Worm (Caenorhabditis elegans) whole organism, late embryonic: ENCODE results near the gene Y38H8A.4.

Source experiments
- C08G9.2 ChIP-seq: sonication (generic microtip); optimal IDR thresholded peaks from 2 replicates; lab custom pipeline; 2016; ENCODE audit warnings: mild to moderate bottlenecking, missing genetic modification characterization, moderate library complexity, missing compliant biosample characterization
- F13H6.1 ChIP-seq: sonication (generic microtip); optimal IDR thresholded peaks from 2 replicates; lab custom pipeline; 2016; ENCODE audit warnings: missing genetic modification characterization, missing compliant biosample characterization
- K09A11.1 ChIP-seq: sonication (generic microtip); optimal IDR thresholded peaks from 2 replicates; lab custom pipeline; 2017; ENCODE audit warnings: antibody characterized with exemption, mild to moderate bottlenecking, missing genetic modification characterization, missing compliant biosample characterization; ENCODE audit not compliant: insufficient read depth
- Y22D7AL.16 ChIP-seq: sonication (generic microtip); optimal IDR thresholded peaks from 2 replicates; lab custom pipeline; 2016; ENCODE audit warnings: missing genetic modification characterization, missing compliant biosample characterization
- ama-1 ChIP-seq: fragments of 150-350 bp; optimal IDR thresholded peaks from 2 replicates; lab custom pipeline; 2014
- ceh-14 ChIP-seq: sonication (generic microtip); optimal IDR thresholded peaks from 2 replicates; lab custom pipeline; 2016; ENCODE audit warnings: missing genotype, missing genetic modification characterization, missing compliant biosample characterization
- ceh-2 ChIP-seq: sonication (generic microtip); optimal IDR thresholded peaks from 2 replicates; lab custom pipeline; 2016; ENCODE audit warnings: missing genotype, missing genetic modification characterization, missing compliant biosample characterization
- ceh-22 ChIP-seq: sonication (generic microtip); optimal IDR thresholded peaks from 2 replicates; lab custom pipeline; 2017; ENCODE audit warnings: missing biosample characterization, missing genetic modification characterization
- ceh-24 ChIP-seq: sonication (generic microtip); optimal IDR thresholded peaks from 2 replicates; lab custom pipeline; 2016; ENCODE audit warnings: mild to moderate bottlenecking, missing genetic modification characterization, missing compliant biosample characterization
- ceh-31 ChIP-seq: sonication (generic microtip); optimal IDR thresholded peaks from 2 replicates; lab custom pipeline; 2016; ENCODE audit warnings: missing genetic modification characterization, missing compliant biosample characterization
- ceh-48 ChIP-seq: sonication (generic microtip); optimal IDR thresholded peaks from 2 replicates; lab custom pipeline; 2016; ENCODE audit warnings: missing genetic modification characterization, inconsistent platforms, missing compliant biosample characterization
- ceh-6 ChIP-seq: fragments of 200-800 bp; sonication (Bioruptor generic); optimal IDR thresholded peaks from 2 replicates; lab custom pipeline; 2018; ENCODE audit warnings: mild to moderate bottlenecking, missing genetic modification characterization, missing compliant biosample characterization
- ceh-9 ChIP-seq: sonication (generic microtip); optimal IDR thresholded peaks from 2 replicates; lab custom pipeline; 2016; ENCODE audit warnings: mild to moderate bottlenecking, missing genetic modification characterization, inconsistent platforms, missing compliant biosample characterization
- che-1 ChIP-seq: sonication (generic microtip); optimal IDR thresholded peaks from 2 replicates; lab custom pipeline; 2016; ENCODE audit warnings: mild to moderate bottlenecking, missing genetic modification characterization, missing compliant biosample characterization
- dmd-4 ChIP-seq: sonication (generic microtip); optimal IDR thresholded peaks from 2 replicates; lab custom pipeline; 2016; ENCODE audit warnings: borderline replicate concordance, missing genetic modification characterization, missing compliant biosample characterization
- dve-1 ChIP-seq: sonication (generic microtip); optimal IDR thresholded peaks from 2 replicates; lab custom pipeline; 2017; ENCODE audit warnings: antibody characterized with exemption, mild to moderate bottlenecking, missing genetic modification characterization, missing compliant biosample characterization
- elt-2 ChIP-seq: sonication (generic microtip); optimal IDR thresholded peaks from 2 replicates; lab custom pipeline; 2016; ENCODE audit warnings: missing genetic modification reagents, missing genetic modification characterization, missing compliant biosample characterization
- elt-4 ChIP-seq: sonication (generic microtip); optimal IDR thresholded peaks from 2 replicates; lab custom pipeline; 2016; ENCODE audit warnings: missing genetic modification characterization, missing compliant biosample characterization
- eyg-1 ChIP-seq: sonication (generic microtip); optimal IDR thresholded peaks from 2 replicates; lab custom pipeline; 2016; ENCODE audit warnings: missing genotype, missing genetic modification characterization, missing compliant biosample characterization
- fax-1 ChIP-seq: sonication (generic microtip); optimal IDR thresholded peaks from 2 replicates; lab custom pipeline; 2016; ENCODE audit warnings: missing genotype, missing genetic modification characterization, missing compliant biosample characterization
- fkh-10 ChIP-seq: fragments of 150-350 bp; optimal IDR thresholded peaks from 2 replicates; lab custom pipeline; 2014; ENCODE audit warnings: missing biosample characterization, missing genetic modification reagents, missing genetic modification characterization
- fkh-6 ChIP-seq: sonication (generic microtip); optimal IDR thresholded peaks from 2 replicates; lab custom pipeline; 2016; ENCODE audit warnings: missing genetic modification characterization, missing compliant biosample characterization
- hlh-13 ChIP-seq: fragments of 200-800 bp; sonication (Bioruptor generic); optimal IDR thresholded peaks from 2 replicates; lab custom pipeline; 2018; ENCODE audit warnings: mild to moderate bottlenecking, missing genetic modification characterization, missing compliant biosample characterization
- hlh-6 ChIP-seq: sonication (generic microtip); optimal IDR thresholded peaks from 2 replicates; lab custom pipeline; 2016; ENCODE audit warnings: missing genotype, missing genetic modification characterization, missing compliant biosample characterization
- hlh-8 ChIP-seq: sonication (generic microtip); optimal IDR thresholded peaks from 2 replicates; lab custom pipeline; 2016; ENCODE audit warnings: missing genotype, missing genetic modification characterization, missing compliant biosample characterization
- lim-6 ChIP-seq: sonication (generic microtip); optimal IDR thresholded peaks from 2 replicates; lab custom pipeline; 2016; ENCODE audit warnings: missing genetic modification characterization, missing compliant biosample characterization
- lin-11 ChIP-seq: fragments of 200-800 bp; sonication (Bioruptor generic); optimal IDR thresholded peaks from 2 replicates; lab custom pipeline; 2018; ENCODE audit warnings: mild to moderate bottlenecking, missing genetic modification characterization, missing compliant biosample characterization
- mec-3 ChIP-seq: sonication (generic microtip); optimal IDR thresholded peaks from 2 replicates; lab custom pipeline; 2016; ENCODE audit warnings: borderline replicate concordance, missing genetic modification characterization, missing compliant biosample characterization
- nfya-1 ChIP-seq: sonication (generic microtip); optimal IDR thresholded peaks from 2 replicates; lab custom pipeline; 2017; ENCODE audit warnings: missing genetic modification characterization, mild to moderate bottlenecking, missing compliant biosample characterization, antibody characterized with exemption, moderate library complexity
- nhr-11 ChIP-seq: fragments of 150-350 bp; optimal IDR thresholded peaks from 2 replicates; lab custom pipeline; 2014; ENCODE audit warnings: missing biosample characterization, missing genetic modification characterization
- nhr-232 ChIP-seq: sonication (generic microtip); optimal IDR thresholded peaks from 2 replicates; lab custom pipeline; 2016; ENCODE audit warnings: missing genetic modification characterization, missing compliant biosample characterization
- npax-4 ChIP-seq: sonication (generic microtip); optimal IDR thresholded peaks from 2 replicates; lab custom pipeline; 2016; ENCODE audit warnings: missing genetic modification characterization, missing compliant biosample characterization
- odd-2 ChIP-seq: sonication (generic microtip); optimal IDR thresholded peaks from 2 replicates; lab custom pipeline; 2017; ENCODE audit warnings: antibody characterized with exemption, mild to moderate bottlenecking, missing genetic modification characterization, missing compliant biosample characterization
- pag-3 ChIP-seq: sonication (generic microtip); optimal IDR thresholded peaks from 2 replicates; lab custom pipeline; 2016; ENCODE audit warnings: missing compliant biosample characterization, missing genetic modification characterization, borderline replicate concordance
- pat-9 ChIP-seq: fragments of 200-800 bp; sonication (Bioruptor generic); optimal IDR thresholded peaks from 2 replicates; lab custom pipeline; 2018; ENCODE audit warnings: mild to moderate bottlenecking, missing genetic modification characterization, moderate library complexity, missing compliant biosample characterization
- pha-4 ChIP-seq: fragments of 150-350 bp; optimal IDR thresholded peaks from 2 replicates; lab custom pipeline; 2018; ENCODE audit warnings: missing biosample characterization, missing genetic modification reagents, missing genetic modification characterization
- ref-2 ChIP-seq: sonication (generic microtip); optimal IDR thresholded peaks from 2 replicates; lab custom pipeline; 2016; ENCODE audit warnings: missing genetic modification characterization, missing compliant biosample characterization
- rnt-1 ChIP-seq: sonication (generic microtip); optimal IDR thresholded peaks from 2 replicates; lab custom pipeline; 2016; ENCODE audit warnings: missing genetic modification characterization, missing compliant biosample characterization
- sox-2 ChIP-seq: fragments of 200-800 bp; sonication (Bioruptor generic); IDR thresholded peaks from 2 replicates; pipeline ENCODE4 v1.3.6; 2022; ENCODE audit warnings: missing genetic modification reagents, missing genetic modification characterization, missing compliant biosample characterization
- sox-4 ChIP-seq: sonication (generic microtip); optimal IDR thresholded peaks from 2 replicates; lab custom pipeline; 2017; ENCODE audit warnings: mild to moderate bottlenecking, missing genetic modification characterization, inconsistent platforms, missing compliant biosample characterization
- tbx-2 ChIP-seq: sonication (generic microtip); optimal IDR thresholded peaks from 2 replicates; lab custom pipeline; 2016; ENCODE audit warnings: missing genetic modification characterization, missing compliant biosample characterization
- tbx-7 ChIP-seq: sonication (generic microtip); optimal IDR thresholded peaks from 2 replicates; lab custom pipeline; 2016; ENCODE audit warnings: missing genotype, missing genetic modification characterization, missing compliant biosample characterization
- ttx-3 ChIP-seq: sonication (generic microtip); optimal IDR thresholded peaks from 2 replicates; lab custom pipeline; 2016; ENCODE audit warnings: missing genetic modification reagents, missing genetic modification characterization, missing compliant biosample characterization
- unc-42 ChIP-seq: sonication (generic microtip); optimal IDR thresholded peaks from 2 replicates; lab custom pipeline; 2016; ENCODE audit warnings: missing genotype, missing genetic modification characterization, missing compliant biosample characterization
- unc-55 ChIP-seq: sonication (generic microtip); optimal IDR thresholded peaks from 2 replicates; lab custom pipeline; 2017; ENCODE audit warnings: missing biosample characterization, missing genetic modification reagents, missing genetic modification characterization
- zip-5 ChIP-seq: sonication (generic microtip); optimal IDR thresholded peaks from 2 replicates; lab custom pipeline; 2016; ENCODE audit warnings: missing genetic modification characterization, missing compliant biosample characterization
- ztf-16 ChIP-seq: sonication (generic microtip); optimal IDR thresholded peaks from 2 replicates; lab custom pipeline; 2017; ENCODE audit warnings: missing genetic modification characterization, missing compliant biosample characterization

The Y38H8A.4 gene

DNA sequence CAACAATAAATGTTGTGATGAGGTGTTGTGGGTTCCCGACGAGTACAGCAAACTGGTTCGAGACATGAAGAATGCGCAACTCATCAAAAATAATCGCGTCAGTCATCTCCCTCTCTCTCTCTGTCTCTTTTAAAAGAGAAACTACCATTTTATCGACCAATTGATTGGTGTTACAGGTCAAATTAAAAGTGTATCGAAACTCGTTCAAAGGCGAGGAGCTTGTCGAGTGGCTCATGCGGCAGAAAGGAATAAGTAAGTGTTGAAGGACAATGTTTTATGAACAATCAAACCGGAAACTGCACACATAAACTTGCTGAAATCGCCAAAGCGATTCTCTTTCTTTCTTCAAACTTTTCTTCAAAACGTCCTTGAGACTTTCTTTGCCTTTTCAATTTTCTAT lies 21.5 kb upstream of the Y38H8A.4 start:
- TF ChIP-seq ceh-2 (no peak), ceh-6 (no peak), hlh-8 (tag; lab: Kevin White, UChicago) (no peak), pat-9 (tag; lab: Kevin White, UChicago) (no peak), fax-1 (tag; lab: Kevin White, UChicago) (no peak), ceh-22 (tag; lab: Kevin White, UChicago) (no peak), nhr-232 (tag; lab: Kevin White, UChicago) (no peak), eyg-1 (no peak), dmd-4 (no peak), ama-1 (no peak), sox-4 (tag; lab: Kevin White, UChicago) (no peak), odd-2 (no peak)

DNA sequence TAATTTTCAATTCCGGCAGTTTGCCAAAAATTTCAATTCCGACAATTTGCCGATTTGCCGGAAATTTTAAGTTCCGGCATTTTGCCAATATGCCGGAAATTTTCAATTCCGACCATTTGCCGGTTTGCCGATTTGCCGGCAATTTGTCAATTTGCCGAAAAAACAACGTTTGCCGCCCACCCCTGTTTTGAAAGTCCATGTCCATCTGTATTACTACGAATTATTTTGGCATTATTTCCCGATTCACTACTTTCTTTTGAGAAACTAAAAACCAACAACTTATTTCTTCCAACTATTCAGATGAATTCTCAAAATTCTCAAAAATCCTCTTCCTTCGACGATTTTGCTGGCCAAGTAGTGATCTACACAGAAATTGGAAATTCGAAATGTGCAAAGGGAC lies 20.1 kb upstream of the Y38H8A.4 start, which contains the start of gene Y45F10A.7:
Gene Y45F10A.7 (plus strand): TSS at position 301 of the 400 bp plus-strand sequence.
- TF ChIP-seq ceh-14 (tag; lab: Kevin White, UChicago) (no peak), lin-11 (no peak)

DNA sequence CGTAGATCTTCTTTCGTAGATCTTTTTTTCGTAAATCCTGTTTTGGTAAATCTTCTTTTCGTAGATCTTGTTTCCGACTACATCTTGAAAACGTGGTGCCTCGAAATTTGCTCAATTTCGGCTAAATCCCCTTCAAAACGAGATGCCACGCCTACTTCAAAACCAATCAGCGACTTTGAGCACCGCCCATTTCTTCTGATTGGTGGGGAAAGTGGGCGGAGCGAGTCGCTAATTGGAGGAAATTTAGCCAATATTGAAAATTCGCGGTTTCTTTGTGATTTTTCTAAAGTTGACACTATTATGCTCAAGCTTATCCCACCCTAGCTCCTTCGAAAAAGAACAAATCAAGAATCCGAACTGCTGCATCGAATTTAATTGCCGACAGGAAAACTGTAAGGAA lies 15.4 kb upstream of the Y38H8A.4 start:
- TF ChIP-seq nfya-1 (tag; lab: Kevin White, UChicago): peak; percentile 83
- TF ChIP-seq pag-3 (tag; lab: Kevin White, UChicago): no peak

DNA sequence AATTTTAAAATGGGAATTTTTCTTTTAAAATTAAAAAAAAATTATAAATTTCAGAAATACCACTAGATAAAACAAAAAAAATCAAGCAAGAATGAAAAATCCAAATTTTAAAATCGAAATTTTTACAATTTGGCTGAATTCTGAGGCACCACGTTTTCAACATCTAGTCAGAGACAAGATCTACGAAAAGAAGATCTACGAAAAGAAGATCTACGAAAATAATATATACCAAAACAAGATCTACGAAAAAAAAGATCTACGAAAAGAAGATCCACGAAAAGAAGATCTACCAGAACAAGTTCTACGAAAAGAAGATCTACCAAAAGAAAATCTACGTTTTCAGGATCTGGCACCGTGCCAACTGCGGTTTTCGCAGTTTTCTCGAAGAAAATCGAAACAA lies 14.8 kb upstream of the Y38H8A.4 start:
- peak; percentile 46 for TF ChIP-seq lim-6 (tag; lab: Kevin White, UChicago)
- TF ChIP-seq unc-42: no peak
- no peak for TF ChIP-seq pha-4 (tag; lab: Kevin White, UChicago)
- peak; percentile 31 for TF ChIP-seq ref-2 (tag; lab: Kevin White, UChicago)
- peak; percentile 91 for TF ChIP-seq tbx-2 (tag; lab: Kevin White, UChicago)
- TF ChIP-seq nhr-11 (tag; lab: Kevin White, UChicago): no peak
- no peak for TF ChIP-seq dve-1
- peak; percentile 60 for TF ChIP-seq ceh-2
- no peak for TF ChIP-seq Y22D7AL.16 (tag; lab: Kevin White, UChicago)
- no peak for TF ChIP-seq elt-4
- no peak for TF ChIP-seq ttx-3 (tag; lab: Kevin White, UChicago)
- no peak for TF ChIP-seq fkh-10 (GFP tag; lab: Kevin White, UChicago)
- no peak for TF ChIP-seq sox-2
- no peak for TF ChIP-seq ama-1
- TF ChIP-seq npax-4 (tag; lab: Kevin White, UChicago): no peak
- no peak for TF ChIP-seq ceh-24 (tag; lab: Kevin White, UChicago)
- TF ChIP-seq lin-11: no peak
- TF ChIP-seq ceh-9: no peak
- TF ChIP-seq unc-55: no peak
- no peak for TF ChIP-seq che-1
- no peak for TF ChIP-seq hlh-13
- TF ChIP-seq ztf-16 (tag; lab: Kevin White, UChicago): no peak
- TF ChIP-seq mec-3: no peak
- no peak for TF ChIP-seq K09A11.1 (tag; lab: Kevin White, UChicago)
- TF ChIP-seq rnt-1 (tag; lab: Kevin White, UChicago): peak; percentile 54
- TF ChIP-seq zip-5: peak; percentile 80
- TF ChIP-seq fax-1 (tag; lab: Kevin White, UChicago): peak; percentile 90
- TF ChIP-seq ceh-31 (tag; lab: Kevin White, UChicago): peak; percentile 88
- no peak for TF ChIP-seq fkh-6 (tag; lab: Kevin White, UChicago)
- TF ChIP-seq hlh-8 (tag; lab: Kevin White, UChicago): peak; percentile 7
- TF ChIP-seq ceh-48: no peak
- TF ChIP-seq pat-9 (tag; lab: Kevin White, UChicago): no peak
- TF ChIP-seq F13H6.1 (tag; lab: Kevin White, UChicago): peak; percentile 52
- no peak for TF ChIP-seq hlh-6 (tag; lab: Kevin White, UChicago)
- TF ChIP-seq C08G9.2 (tag; lab: Kevin White, UChicago): peak; percentile 81
- no peak for TF ChIP-seq eyg-1
- peak; percentile 62 for TF ChIP-seq tbx-7 (tag; lab: Kevin White, UChicago)
- TF ChIP-seq elt-2 (tag; lab: Kevin White, UChicago): peak; percentile 50
- TF ChIP-seq odd-2: no peak
- TF ChIP-seq nhr-232 (tag; lab: Kevin White, UChicago): no peak
